Worm (Caenorhabditis elegans) whole organism, L3 larva: ENCODE measurements around the gene C44B7.5.

ENCODE experiments used
- R02D3.7 ChIP-seq: fragments of 150-350 bp; optimal IDR thresholded peaks from 2 replicates; lab custom pipeline; 2014; ENCODE audit warnings: missing biosample characterization, missing genetic modification characterization
- ZK546.5 ChIP-seq: sonication (generic microtip); optimal IDR thresholded peaks from 2 replicates; lab custom pipeline; 2017; ENCODE audit warnings: missing biosample characterization, missing genetic modification characterization
- aly-2 ChIP-seq: fragments of 150-350 bp; optimal IDR thresholded peaks from 2 replicates; lab custom pipeline; 2014; ENCODE audit warnings: missing biosample characterization, missing genetic modification characterization
- ama-1 ChIP-seq: fragments of 150-350 bp; optimal IDR thresholded peaks from 2 replicates; lab custom pipeline; 2018
- ceh-16 ChIP-seq: sonication (generic microtip); optimal IDR thresholded peaks from 2 replicates; lab custom pipeline; 2017; ENCODE audit warnings: missing biosample characterization, missing genetic modification characterization
- ceh-28 ChIP-seq: fragments of 150-350 bp; optimal IDR thresholded peaks from 2 replicates; lab custom pipeline; 2014; ENCODE audit warnings: missing biosample characterization, missing genetic modification reagents, missing genetic modification characterization
- ceh-82 ChIP-seq: fragments of 150-350 bp; optimal IDR thresholded peaks from 2 replicates; lab custom pipeline; 2014; ENCODE audit warnings: missing biosample characterization, missing genetic modification characterization
- daf-12 ChIP-seq: fragments of 150-350 bp; optimal IDR thresholded peaks from 2 replicates; lab custom pipeline; 2014; ENCODE audit warnings: missing biosample characterization, missing genetic modification reagents, missing genetic modification characterization
- egl-27 ChIP-seq: sonication (generic microtip); optimal IDR thresholded peaks from 4 replicates; lab custom pipeline; 2017; ENCODE audit warnings: missing biosample characterization, missing genetic modification reagents, missing genetic modification characterization
- elt-1 ChIP-seq: fragments of 150-350 bp; optimal IDR thresholded peaks from 2 replicates; lab custom pipeline; 2014; ENCODE audit warnings: missing biosample characterization, missing genetic modification characterization
- elt-2 ChIP-seq: sonication (generic microtip); optimal IDR thresholded peaks from 2 replicates; lab custom pipeline; 2016; ENCODE audit warnings: missing genetic modification reagents, mild to moderate bottlenecking, missing genetic modification characterization, missing compliant biosample characterization
- elt-3 ChIP-seq, 3 experiments: fragments of 150-350 bp in 1 of 3; sonication (generic microtip) in 2 of 3; optimal IDR thresholded peaks; 2 replicates in 2 of 3; 4 replicates in 1 of 3; lab custom pipeline; 2014 to 2017; ENCODE audit warnings: missing biosample characterization in 3 of 3, missing genetic modification characterization in 3 of 3
- eor-1 ChIP-seq, 2 experiments: fragments of 150-350 bp; optimal IDR thresholded peaks; 2 replicates each; lab custom pipeline; 2014 to 2018; ENCODE audit warnings: missing biosample characterization in 2 of 2, missing genetic modification characterization in 2 of 2
- fkh-10 ChIP-seq: sonication (generic microtip); optimal IDR thresholded peaks from 2 replicates; lab custom pipeline; 2017; ENCODE audit warnings: missing biosample characterization, missing genetic modification reagents, missing genetic modification characterization
- fkh-2 ChIP-seq: fragments of 150-350 bp; optimal IDR thresholded peaks from 2 replicates; lab custom pipeline; 2014; ENCODE audit warnings: missing biosample characterization, missing genetic modification reagents, missing genetic modification characterization
- fos-1 ChIP-seq: fragments of 150-350 bp; optimal IDR thresholded peaks from 2 replicates; lab custom pipeline; 2014; ENCODE audit warnings: missing biosample characterization, missing genetic modification characterization
- hmg-11 ChIP-seq: sonication (generic microtip); optimal IDR thresholded peaks from 2 replicates; lab custom pipeline; 2016; ENCODE audit warnings: missing genetic modification characterization, missing compliant biosample characterization
- jun-1 ChIP-seq: fragments of 150-350 bp; optimal IDR thresholded peaks from 2 replicates; lab custom pipeline; 2014; ENCODE audit warnings: missing biosample characterization, missing genetic modification reagents, missing genetic modification characterization
- lin-39 ChIP-seq: fragments of 150-350 bp; optimal IDR thresholded peaks from 2 replicates; lab custom pipeline; 2018; ENCODE audit warnings: missing biosample characterization, missing genetic modification reagents, missing genetic modification characterization
- lsy-12 ChIP-seq: sonication (generic microtip); optimal IDR thresholded peaks from 2 replicates; lab custom pipeline; 2016; ENCODE audit warnings: mild to moderate bottlenecking, missing genetic modification characterization, missing compliant biosample characterization
- mdl-1 ChIP-seq: fragments of 150-350 bp; optimal IDR thresholded peaks from 2 replicates; lab custom pipeline; 2014; ENCODE audit warnings: missing biosample characterization, missing genetic modification characterization
- mml-1 ChIP-seq: fragments of 150-350 bp; sonication (generic microtip); optimal IDR thresholded peaks from 3 replicates; lab custom pipeline; 2014; ENCODE audit warnings: missing biosample characterization, missing genetic modification characterization
- nfya-1 ChIP-seq: sonication (generic microtip); optimal IDR thresholded peaks from 2 replicates; lab custom pipeline; 2017; ENCODE audit warnings: missing genetic modification characterization, mild to moderate bottlenecking, missing compliant biosample characterization, antibody characterized with exemption, moderate library complexity; ENCODE audit not compliant: insufficient read depth
- nhr-12 ChIP-seq: fragments of 150-350 bp; optimal IDR thresholded peaks from 2 replicates; lab custom pipeline; 2014; ENCODE audit warnings: missing biosample characterization, missing genetic modification characterization
- nhr-23 ChIP-seq: fragments of 150-350 bp; optimal IDR thresholded peaks from 2 replicates; lab custom pipeline; 2014; ENCODE audit warnings: missing biosample characterization, missing genetic modification reagents, missing genetic modification characterization
- nhr-25 ChIP-seq: sonication (generic microtip); optimal IDR thresholded peaks from 2 replicates; lab custom pipeline; 2017; ENCODE audit warnings: missing biosample characterization, missing genetic modification characterization
- nhr-43 ChIP-seq: sonication (generic microtip); optimal IDR thresholded peaks from 2 replicates; lab custom pipeline; 2016; ENCODE audit warnings: mild to moderate bottlenecking, missing genetic modification characterization, missing compliant biosample characterization; ENCODE audit not compliant: poor library complexity, severe bottlenecking
- nhr-67 ChIP-seq: fragments of 150-350 bp; optimal IDR thresholded peaks from 2 replicates; lab custom pipeline; 2014; ENCODE audit warnings: missing biosample characterization, missing genetic modification characterization
- nhr-76 ChIP-seq: fragments of 150-350 bp; sonication (generic microtip); optimal IDR thresholded peaks from 5 replicates; lab custom pipeline; 2014; ENCODE audit warnings: missing biosample characterization, missing genetic modification characterization
- nhr-77 ChIP-seq: fragments of 150-350 bp; optimal IDR thresholded peaks from 2 replicates; lab custom pipeline; 2014; ENCODE audit warnings: missing biosample characterization, missing genetic modification characterization
- pha-4 ChIP-seq: fragments of 150-350 bp; optimal IDR thresholded peaks from 2 replicates; lab custom pipeline; 2014; ENCODE audit warnings: missing biosample characterization, missing genetic modification reagents, missing genetic modification characterization
- sea-2 ChIP-seq: fragments of 150-350 bp; sonication (generic microtip); optimal IDR thresholded peaks from 4 replicates; lab custom pipeline; 2014; ENCODE audit warnings: missing biosample characterization, missing genetic modification reagents, missing genetic modification characterization
- tbx-2 ChIP-seq: sonication (generic microtip); optimal IDR thresholded peaks from 2 replicates; lab custom pipeline; 2016; ENCODE audit warnings: mild to moderate bottlenecking, missing genetic modification characterization, missing compliant biosample characterization
- unc-39 ChIP-seq: sonication (generic microtip); optimal IDR thresholded peaks from 4 replicates; lab custom pipeline; 2017; ENCODE audit warnings: missing biosample characterization, missing genetic modification characterization
- unc-62 ChIP-seq: fragments of 150-350 bp; sonication (generic microtip); optimal IDR thresholded peaks from 4 replicates; lab custom pipeline; 2014; ENCODE audit warnings: missing biosample characterization, missing genetic modification reagents, missing genetic modification characterization
- zag-1 ChIP-seq: fragments of 150-350 bp; optimal IDR thresholded peaks from 2 replicates; lab custom pipeline; 2014; ENCODE audit warnings: missing biosample characterization, missing genetic modification characterization
- ztf-11 ChIP-seq: fragments of 150-350 bp; optimal IDR thresholded peaks from 2 replicates; lab custom pipeline; 2014; ENCODE audit warnings: missing biosample characterization, missing genetic modification characterization
- ztf-4 ChIP-seq: fragments of 150-350 bp; optimal IDR thresholded peaks from 2 replicates; lab custom pipeline; 2014; ENCODE audit warnings: missing biosample characterization, missing genetic modification characterization

Gene C44B7.5

DNA sequence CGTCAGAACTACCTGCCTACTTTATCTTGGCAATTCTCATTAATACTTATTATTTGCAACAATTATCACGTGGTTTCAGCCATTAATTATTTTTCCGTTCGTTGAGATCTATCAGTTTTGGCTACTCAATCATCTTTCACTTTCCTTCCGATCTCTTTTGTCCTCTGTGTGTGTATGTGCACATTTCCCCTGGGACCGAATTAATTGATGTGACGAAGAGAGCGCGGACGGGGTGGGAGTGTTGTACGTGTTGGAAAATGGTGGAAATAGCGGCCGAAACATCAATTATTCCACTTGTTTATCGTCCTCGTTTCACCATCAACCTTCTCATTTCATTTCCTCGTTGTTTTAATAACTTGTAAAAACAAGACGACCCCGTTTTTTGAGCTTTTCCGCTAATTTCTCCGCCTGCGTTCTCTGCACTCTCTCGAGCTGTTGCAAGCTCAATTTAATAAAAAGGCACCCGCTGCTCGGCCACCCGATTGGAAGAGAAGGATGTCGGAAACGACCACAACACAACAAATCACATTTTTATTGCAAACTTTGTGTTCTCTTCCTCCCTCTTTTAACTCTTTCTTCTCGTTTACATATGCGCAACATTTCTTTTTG lies 34.0 kb downstream of the C44B7.5 start:
- TF ChIP-seq egl-27 (tag; lab: Kevin White, UChicago) (peak; percentile 86), nhr-43 (tag; lab: Kevin White, UChicago) (no peak), unc-62 (peak; percentile 94), unc-39 (tag; lab: Kevin White, UChicago) (peak; percentile 18), nfya-1 (tag; lab: Kevin White, UChicago) (peak; percentile 41), tbx-2 (tag; lab: Kevin White, UChicago) (peak; percentile 38), lin-39 (tag; lab: Kevin White, UChicago) (peak; percentile 72), nhr-77 (tag; lab: Kevin White, UChicago) (no peak), zag-1 (no peak), nhr-67 (tag; lab: Kevin White, UChicago) (no peak), ztf-11 (tag; lab: Kevin White, UChicago) (peak; percentile 12)
- TF ChIP-seq, all 47 proteins: peak for 7

- TF ChIP-seq tbx-2 (tag; lab: Kevin White, UChicago) = no peak
- TF ChIP-seq ceh-82 = no peak
- TF ChIP-seq hmg-11 (tag; lab: Kevin White, UChicago) = no peak
- TF ChIP-seq elt-3 (tag; optimal IDR thresholded peaks at IDR 0.05; lab: Kevin White, UChicago) = no peak
- no peak for TF ChIP-seq unc-62
- TF ChIP-seq pha-4 (tag; lab: Kevin White, UChicago) = peak; percentile 98
- TF ChIP-seq nhr-43 (tag; lab: Kevin White, UChicago) = no peak
- no peak for TF ChIP-seq ceh-16 (tag; lab: Kevin White, UChicago)
- no peak for TF ChIP-seq mml-1 (tag; lab: Kevin White, UChicago)
- no peak for TF ChIP-seq nhr-77 (tag; lab: Kevin White, UChicago)
- TF ChIP-seq fkh-2 = no peak
- TF ChIP-seq nhr-76 (tag; lab: Kevin White, UChicago) = no peak
- peak; percentile 35 for TF ChIP-seq nhr-23 (tag; lab: Kevin White, UChicago)
- peak; percentile 42 for TF ChIP-seq nhr-25 (tag; lab: Kevin White, UChicago)
- no peak for TF ChIP-seq aly-2 (tag; lab: Kevin White, UChicago)
- peak; percentile 9 for TF ChIP-seq jun-1
- TF ChIP-seq eor-1 (tag; optimal IDR thresholded peaks at IDR 0.05; lab: Kevin White, UChicago) = no peak
- TF ChIP-seq fkh-10 (GFP tag; lab: Kevin White, UChicago) = no peak
- TF ChIP-seq egl-27 (tag; lab: Kevin White, UChicago) = no peak
- TF ChIP-seq zag-1 = no peak
- TF ChIP-seq lsy-12 (tag; lab: Kevin White, UChicago) = no peak
- no peak for TF ChIP-seq lin-39 (tag; lab: Kevin White, UChicago)
- no peak for TF ChIP-seq ZK546.5 (tag; lab: Kevin White, UChicago)
- TF ChIP-seq nhr-12 = no peak
- TF ChIP-seq sea-2 (GFP tag; lab: Kevin White, UChicago) = no peak
- no peak for TF ChIP-seq daf-12 (tag; lab: Kevin White, UChicago)
- TF ChIP-seq R02D3.7 (tag; lab: Kevin White, UChicago) = no peak
- no peak for TF ChIP-seq ztf-4 (tag; lab: Kevin White, UChicago)
- no peak for TF ChIP-seq ceh-28 (tag; lab: Kevin White, UChicago)
- TF ChIP-seq elt-1 (tag; lab: Kevin White, UChicago) = no peak
- TF ChIP-seq mdl-1 (tag; lab: Kevin White, UChicago) = no peak
- no peak for TF ChIP-seq nfya-1 (tag; lab: Kevin White, UChicago)
- peak; percentile 67 for TF ChIP-seq elt-2 (tag; lab: Kevin White, UChicago)
- TF ChIP-seq ama-1 (lab: Kevin White, UChicago) = no peak
- no peak for TF ChIP-seq fos-1 (tag; lab: Kevin White, UChicago)
These were observed 35.4 kb downstream of the C44B7.5 start for ce11 chrII:6836762-6837566.
